Worm (Caenorhabditis elegans) whole organism, young adult: ENCODE data around the gene C14A6.7.

Source experiments
- ama-1 ChIP-seq, 3 experiments: fragments of 150-350 bp in 1 of 3; sonication (generic microtip) in 2 of 3; optimal IDR thresholded peaks; 2 replicates each; lab custom pipeline; 2014 to 2018; ENCODE audit warnings: missing biosample characterization in 2 of 3, missing genetic modification characterization in 2 of 3, missing genetic modification reagents in 2 of 3
- him-1 ChIP-seq: sonication (generic microtip); optimal IDR thresholded peaks from 2 replicates; lab custom pipeline; 2016; ENCODE audit warnings: missing genotype, missing genetic modification reagents, missing genetic modification characterization, missing compliant biosample characterization
- lag-1 ChIP-seq: fragments of 200-800 bp; sonication (Bioruptor generic); IDR thresholded peaks from 2 replicates; pipeline ENCODE4 v1.3.6; 2022; ENCODE audit warnings: missing genetic modification reagents, missing genetic modification characterization, missing compliant biosample characterization

DNA sequence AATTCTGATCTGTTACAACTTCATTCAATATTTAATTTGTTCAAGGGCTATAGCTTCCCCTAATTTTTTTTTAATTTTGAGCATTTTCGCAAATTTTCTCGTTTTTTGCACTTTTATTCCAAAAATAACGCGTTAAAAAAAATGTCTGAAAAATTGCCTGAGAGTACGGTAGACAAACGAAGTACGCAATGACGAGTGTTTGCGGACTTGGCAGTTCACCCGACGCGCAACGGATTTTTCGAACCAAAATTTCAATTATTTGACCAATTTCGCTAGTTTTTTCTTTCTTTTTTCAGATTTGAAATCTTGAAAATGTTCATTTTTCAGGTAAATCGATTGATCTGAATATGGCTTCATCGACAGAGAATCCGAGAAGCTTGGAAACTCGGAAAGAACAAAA is 41.0 kb downstream of the C14A6.7 start, which contains the start of gene fbxa-211:
- TF ChIP-seq ama-1 (optimal IDR thresholded peaks at IDR 0.05; lab: Kevin White, UChicago) (no peak), ama-1 (GFP tag; optimal IDR thresholded peaks at IDR 0.05; lab: Kevin White, UChicago) (no peak), lag-1 (GFP tag; lab: Robert Waterston, UW) (no peak), him-1 (no peak)
